Fruit fly (Drosophila melanogaster) whole organism, prepupa: ENCODE measurements around the gene Chchd2.
A peak's percentile ranks its signal among the peaks of the same experiment; 100 is the strongest.

Source experiments
- Blimp-1 ChIP-seq: fragments of 200-800 bp; sonication (Bioruptor generic); optimal IDR thresholded peaks from 3 replicates; lab custom pipeline; 2017; ENCODE audit warnings: missing biosample characterization, missing genetic modification characterization, mild to moderate bottlenecking, moderate library complexity, missing genetic modification reagents
- CG10631 ChIP-seq: fragments of 200-800 bp; sonication (Bioruptor generic); optimal IDR thresholded peaks from 2 replicates; lab custom pipeline; 2016; ENCODE audit warnings: missing biosample characterization, missing genetic modification characterization
- CG10669 ChIP-seq: fragments of 200-800 bp; sonication (Bioruptor generic); optimal IDR thresholded peaks from 3 replicates; lab custom pipeline; 2018; ENCODE audit warnings: missing biosample characterization, mild to moderate bottlenecking, missing genetic modification characterization, moderate library complexity
- CG11762 ChIP-seq: fragments of 200-800 bp; sonication (Bioruptor generic); optimal IDR thresholded peaks from 3 replicates; lab custom pipeline; 2016; ENCODE audit warnings: missing biosample characterization, missing genetic modification characterization; ENCODE audit not compliant: insufficient read depth
- CG11902 ChIP-seq: fragments of 200-800 bp; sonication (Bioruptor generic); optimal IDR thresholded peaks from 3 replicates; lab custom pipeline; 2016; ENCODE audit warnings: missing biosample characterization, missing genetic modification characterization
- CG15336 ChIP-seq: fragments of 200-800 bp; sonication (Bioruptor generic); IDR thresholded peaks from 2 replicates; pipeline ENCODE4 v1.3.6; 2022; ENCODE audit warnings: missing biosample characterization, missing genetic modification characterization
- CG1621 ChIP-seq: fragments of 200-800 bp; sonication (Bioruptor generic); optimal IDR thresholded peaks from 3 replicates; lab custom pipeline; 2018; ENCODE audit warnings: missing biosample characterization, mild to moderate bottlenecking, missing genetic modification characterization
- CG16779 ChIP-seq: fragments of 200-800 bp; sonication (Bioruptor generic); optimal IDR thresholded peaks from 3 replicates; lab custom pipeline; 2017; ENCODE audit warnings: missing biosample characterization, mild to moderate bottlenecking, missing genetic modification characterization
- CG3032 ChIP-seq: fragments of 200-800 bp; optimal IDR thresholded peaks from 2 replicates; lab custom pipeline; 2019; ENCODE audit warnings: missing biosample characterization, mild to moderate bottlenecking, missing genetic modification characterization, moderate library complexity
- CG31627 ChIP-seq: fragments of 200-800 bp; sonication (Bioruptor generic); optimal IDR thresholded peaks from 3 replicates; lab custom pipeline; 2016; ENCODE audit warnings: missing biosample characterization, missing genetic modification characterization
- CG34406 ChIP-seq: fragments of 200-800 bp; sonication (Bioruptor generic); optimal IDR thresholded peaks from 3 replicates; lab custom pipeline; 2016; ENCODE audit warnings: missing biosample characterization, missing genetic modification characterization
- CG4318 ChIP-seq: fragments of 200-800 bp; sonication (Bioruptor generic); optimal IDR thresholded peaks from 3 replicates; lab custom pipeline; 2017; ENCODE audit warnings: missing biosample characterization, mild to moderate bottlenecking, missing genetic modification characterization
- CG6276 ChIP-seq: fragments of 200-800 bp; sonication (Bioruptor generic); optimal IDR thresholded peaks from 2 replicates; lab custom pipeline; 2017; ENCODE audit warnings: missing biosample characterization, mild to moderate bottlenecking, missing genetic modification characterization
- CG6792 ChIP-seq: fragments of 200-800 bp; sonication (Bioruptor generic); optimal IDR thresholded peaks from 3 replicates; lab custom pipeline; 2016; ENCODE audit warnings: missing biosample characterization, missing genetic modification characterization
- CG6808 ChIP-seq: fragments of 200-800 bp; sonication (Bioruptor generic); optimal IDR thresholded peaks from 3 replicates; lab custom pipeline; 2017; ENCODE audit warnings: missing biosample characterization, missing genetic modification characterization, mild to moderate bottlenecking, moderate library complexity, missing genetic modification reagents
- CG7368 ChIP-seq: fragments of 200-800 bp; sonication (Bioruptor generic); optimal IDR thresholded peaks from 3 replicates; lab custom pipeline; 2016; ENCODE audit warnings: missing biosample characterization, missing genetic modification characterization
- CG8119 ChIP-seq: fragments of 200-800 bp; sonication (Bioruptor generic); IDR thresholded peaks from 3 replicates; pipeline ENCODE4 v1.3.6; 2022; ENCODE audit warnings: missing biosample characterization, missing genetic modification characterization
- CG8319 ChIP-seq: fragments of 200-800 bp; sonication (Bioruptor generic); optimal IDR thresholded peaks from 3 replicates; lab custom pipeline; 2016; ENCODE audit warnings: missing biosample characterization, missing genetic modification characterization
- CG8632 ChIP-seq: fragments of 200-800 bp; sonication (Bioruptor generic); optimal IDR thresholded peaks from 3 replicates; lab custom pipeline; 2016; ENCODE audit warnings: missing biosample characterization, missing genetic modification characterization
- CG9139 ChIP-seq: fragments of 200-800 bp; sonication (Bioruptor generic); optimal IDR thresholded peaks from 3 replicates; lab custom pipeline; 2017; ENCODE audit warnings: missing biosample characterization, mild to moderate bottlenecking, missing genetic modification characterization
- Eip75B ChIP-seq: fragments of 200-800 bp; sonication (Bioruptor generic); optimal IDR thresholded peaks from 3 replicates; lab custom pipeline; 2016; ENCODE audit warnings: missing biosample characterization, missing genetic modification characterization
- Eip78C ChIP-seq: fragments of 200-800 bp; sonication (Bioruptor generic); peaks from one replicate; lab custom pipeline; 2016; ENCODE audit warnings: missing biosample characterization, missing genetic modification characterization
- Eip93F ChIP-seq: fragments of 200-800 bp; sonication (Bioruptor generic); optimal IDR thresholded peaks from 2 replicates; lab custom pipeline; 2016; ENCODE audit warnings: missing biosample characterization, mild to moderate bottlenecking, missing genetic modification characterization
- Ets21C ChIP-seq: fragments of 200-800 bp; sonication (Bioruptor generic); optimal IDR thresholded peaks from 3 replicates; lab custom pipeline; 2016; ENCODE audit warnings: missing biosample characterization, missing genetic modification characterization
- Ets96B ChIP-seq: fragments of 200-800 bp; optimal IDR thresholded peaks from 2 replicates; lab custom pipeline; 2019; ENCODE audit warnings: missing biosample characterization, mild to moderate bottlenecking, missing genetic modification characterization, moderate library complexity
- Gug ChIP-seq: fragments of 200-800 bp; sonication (Bioruptor generic); IDR thresholded peaks from 2 replicates; pipeline ENCODE4 v1.3.6; 2022; ENCODE audit warnings: missing biosample characterization, missing genetic modification characterization
- Hr38 ChIP-seq: sonication (Bioruptor generic); optimal IDR thresholded peaks from 2 replicates; lab custom pipeline; 2016; ENCODE audit warnings: missing biosample characterization, missing genetic modification characterization
- Hr39 ChIP-seq: fragments of 200-800 bp; sonication (Bioruptor generic); optimal IDR thresholded peaks from 2 replicates; lab custom pipeline; 2016; ENCODE audit warnings: missing biosample characterization, missing genetic modification characterization
- Hr4 ChIP-seq: fragments of 200-800 bp; sonication (Bioruptor generic); optimal IDR thresholded peaks from 3 replicates; lab custom pipeline; 2016; ENCODE audit warnings: missing biosample characterization, missing genetic modification characterization
- Met ChIP-seq: fragments of 200-800 bp; sonication (Bioruptor generic); optimal IDR thresholded peaks from 3 replicates; lab custom pipeline; 2016; ENCODE audit warnings: missing biosample characterization, missing genetic modification characterization
- OdsH ChIP-seq: fragments of 200-800 bp; sonication (Bioruptor generic); optimal IDR thresholded peaks from 3 replicates; lab custom pipeline; 2016; ENCODE audit warnings: missing biosample characterization, missing genetic modification characterization
- Smox ChIP-seq: fragments of 200-800 bp; sonication (Bioruptor generic); optimal IDR thresholded peaks from 3 replicates; lab custom pipeline; 2016; ENCODE audit warnings: missing biosample characterization, missing genetic modification characterization
- Sox102F ChIP-seq: fragments of 200-800 bp; sonication (Bioruptor generic); optimal IDR thresholded peaks from 2 replicates; lab custom pipeline; 2016; ENCODE audit warnings: missing biosample characterization, mild to moderate bottlenecking, missing genetic modification characterization
- Sox14 ChIP-seq: fragments of 200-800 bp; sonication (Bioruptor generic); optimal IDR thresholded peaks from 3 replicates; lab custom pipeline; 2016; ENCODE audit warnings: missing biosample characterization, missing genetic modification characterization
- Sox15 ChIP-seq: fragments of 200-800 bp; sonication (Bioruptor generic); optimal IDR thresholded peaks from 3 replicates; lab custom pipeline; 2016; ENCODE audit warnings: missing biosample characterization, missing genetic modification characterization
- acj6 ChIP-seq: fragments of 200-800 bp; sonication (Bioruptor generic); optimal IDR thresholded peaks from 3 replicates; lab custom pipeline; 2016; ENCODE audit warnings: missing biosample characterization, missing genetic modification characterization
- cyc ChIP-seq: fragments of 200-800 bp; sonication (Bioruptor generic); optimal IDR thresholded peaks from 3 replicates; lab custom pipeline; 2016; ENCODE audit warnings: missing biosample characterization, missing genetic modification characterization
- dac ChIP-seq: fragments of 200-800 bp; sonication (Bioruptor generic); optimal IDR thresholded peaks from 2 replicates; lab custom pipeline; 2017; ENCODE audit warnings: missing biosample characterization, mild to moderate bottlenecking, missing genetic modification characterization
- eg ChIP-seq: fragments of 200-800 bp; sonication (Bioruptor generic); IDR thresholded peaks from 3 replicates; pipeline ENCODE4 v1.3.6; 2022; ENCODE audit warnings: missing biosample characterization, missing genetic modification characterization
- fd59A ChIP-seq: fragments of 200-800 bp; sonication (Bioruptor generic); optimal IDR thresholded peaks from 2 replicates; lab custom pipeline; 2017; ENCODE audit warnings: missing biosample characterization, mild to moderate bottlenecking, missing genetic modification characterization, missing genetic modification reagents
- fd85E ChIP-seq: fragments of 200-800 bp; sonication (Bioruptor generic); optimal IDR thresholded peaks from 3 replicates; lab custom pipeline; 2016; ENCODE audit warnings: missing biosample characterization, missing genetic modification characterization
- fkh ChIP-seq: fragments of 200-800 bp; sonication (Bioruptor generic); optimal IDR thresholded peaks from 3 replicates; lab custom pipeline; 2017; ENCODE audit warnings: missing biosample characterization, mild to moderate bottlenecking, missing genetic modification characterization, moderate library complexity
- lz ChIP-seq: fragments of 200-800 bp; sonication (Bioruptor generic); optimal IDR thresholded peaks from 3 replicates; lab custom pipeline; 2016; ENCODE audit warnings: missing biosample characterization, missing genetic modification characterization
- pdm3 ChIP-seq: fragments of 200-800 bp; sonication (Bioruptor generic); optimal IDR thresholded peaks from 3 replicates; lab custom pipeline; 2016; ENCODE audit warnings: missing biosample characterization, missing genetic modification characterization
- salr ChIP-seq, 2 experiments: fragments of 200-800 bp; sonication (Bioruptor generic); optimal IDR thresholded peaks; 3 replicates each; lab custom pipeline; 2016 to 2018; ENCODE audit warnings: missing biosample characterization in 2 of 2, missing genetic modification characterization in 2 of 2, mild to moderate bottlenecking in 1 of 2
- svp ChIP-seq: fragments of 200-800 bp; sonication (Bioruptor generic); peaks from one replicate; lab custom pipeline; 2016; ENCODE audit warnings: missing biosample characterization, missing genetic modification characterization
- topi ChIP-seq: fragments of 200-800 bp; sonication (Bioruptor generic); optimal IDR thresholded peaks from 3 replicates; lab custom pipeline; 2016; ENCODE audit warnings: missing biosample characterization, missing genetic modification characterization

Gene Chchd2

DNA sequence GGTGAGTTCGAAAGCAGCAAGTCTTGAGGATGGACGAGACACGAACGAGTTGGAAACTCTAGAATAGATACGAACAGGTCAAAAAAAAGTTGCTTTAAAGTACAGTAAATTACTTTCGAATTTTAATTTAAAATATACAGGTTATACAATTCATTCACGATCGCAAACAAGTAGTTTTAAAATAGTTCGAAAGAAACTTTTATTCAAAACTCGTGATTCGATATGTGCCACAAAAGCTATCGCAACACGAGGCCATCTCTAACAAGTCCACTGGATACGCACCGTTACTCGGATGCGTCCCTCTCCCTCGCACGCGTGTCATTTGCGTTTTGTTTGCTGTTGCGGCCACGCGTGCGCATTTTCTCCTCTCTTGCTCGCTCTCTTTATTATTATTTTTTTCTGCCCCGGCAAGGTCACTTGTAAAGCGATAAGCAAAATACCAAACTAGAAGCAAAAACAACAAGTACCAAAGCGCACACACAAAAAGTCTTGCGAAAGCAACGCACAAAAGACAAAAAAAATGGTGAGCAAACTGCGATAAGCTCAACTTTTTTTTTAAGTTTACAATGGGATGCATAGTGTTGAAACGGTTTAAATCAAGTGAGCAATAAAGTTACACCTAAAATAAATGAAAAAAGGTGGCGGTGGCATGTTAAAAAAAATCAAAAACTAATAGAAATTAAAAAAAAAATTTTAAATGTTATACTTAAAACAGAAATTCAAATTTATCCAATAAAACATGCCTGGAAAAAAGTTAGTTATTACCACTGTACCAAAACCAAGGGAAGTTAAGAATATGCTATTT, 23.6 kb upstream of the Chchd2 start (continued):
- no peak for TF ChIP-seq Eip93F
- peak; percentile 13 for TF ChIP-seq acj6 (GFP tag; lab: Kevin White, UChicago)
- peak; percentile 40 for TF ChIP-seq cyc (GFP tag; lab: Kevin White, UChicago)
- TF ChIP-seq Sox15 = no peak
- TF ChIP-seq lz (GFP tag; lab: Kevin White, UChicago) = no peak
- TF ChIP-seq CG6276 (GFP tag; lab: Kevin White, UChicago) = peak; percentile 47
- TF ChIP-seq CG10669 = peak; percentile 43
- TF ChIP-seq fd59A (GFP tag; lab: Kevin White, UChicago) = no peak
- no peak for TF ChIP-seq Gug (GFP tag; lab: Robert Waterston, UW)
- TF ChIP-seq CG6808 (GFP tag; lab: Kevin White, UChicago) = peak; percentile 11
- peak; percentile 31 for TF ChIP-seq OdsH (GFP tag; lab: Kevin White, UChicago)
- TF ChIP-seq Hr4 (GFP tag; lab: Kevin White, UChicago) = peak; percentile 21
- TF ChIP-seq Hr38 (GFP tag; lab: Kevin White, UChicago) = no peak
- no peak for TF ChIP-seq fd85E (GFP tag; lab: Kevin White, UChicago)
- TF ChIP-seq CG9139 (GFP tag; lab: Kevin White, UChicago) = peak; percentile 44
- TF ChIP-seq CG15336 (GFP tag; lab: Robert Waterston, UW) = peak; percentile 54
- no peak for TF ChIP-seq Sox102F (GFP tag; lab: Kevin White, UChicago)
- peak in 1 of 2 experiments; percentile 40 for TF ChIP-seq salr (GFP tag; optimal IDR thresholded peaks at IDR 0.05; lab: Kevin White, UChicago)

DNA sequence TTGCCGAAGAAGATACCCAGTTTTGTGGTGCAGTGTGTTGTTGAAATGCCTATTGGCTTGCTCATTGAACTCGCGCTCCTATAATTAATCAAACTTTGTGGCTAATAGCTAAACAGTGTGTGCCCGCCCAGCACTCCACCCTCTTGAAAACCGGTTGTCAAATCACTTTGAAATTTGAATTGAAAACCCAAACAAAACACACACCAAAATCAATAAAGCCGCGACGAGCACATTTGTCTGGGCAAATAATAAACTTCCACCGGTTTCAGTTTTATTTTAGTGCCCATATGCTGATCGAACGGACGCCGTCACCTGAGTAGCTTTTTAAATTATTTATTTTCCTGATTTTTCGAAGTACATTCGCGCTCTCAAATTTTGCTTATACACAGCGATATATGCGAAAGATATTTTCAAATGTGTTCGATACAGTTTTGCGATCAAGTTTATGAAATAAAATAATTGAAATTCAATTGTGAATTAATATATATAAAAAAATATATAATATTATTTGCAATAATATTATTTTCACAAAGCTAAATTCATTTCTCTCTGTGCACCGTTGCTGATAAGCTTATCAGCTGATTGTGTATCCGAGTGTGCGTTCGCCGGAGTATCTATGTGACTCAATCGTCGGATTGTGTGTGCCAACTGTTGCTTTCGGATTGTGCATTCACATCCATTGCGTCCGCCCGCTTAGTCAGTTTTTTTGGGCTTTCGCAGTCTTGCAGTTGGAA, 18.9 kb upstream of the Chchd2 start:
- TF ChIP-seq CG31627 (no peak), CG8319 (no peak), Hr39 (GFP tag; lab: Kevin White, UChicago) (no peak), Ets21C (no peak), Met (peak; percentile 50), Smox (GFP tag; lab: Kevin White, UChicago) (no peak), dac (GFP tag; lab: Kevin White, UChicago) (peak; percentile 25), CG6792 (GFP tag; lab: Kevin White, UChicago) (peak; percentile 46), Eip78C (peak; percentile 86), CG1621 (tag; lab: Kevin White, UChicago) (no peak), CG3032 (tag; lab: Kevin White, UChicago) (peak; percentile 38), CG10631 (GFP tag; lab: Kevin White, UChicago) (peak; percentile 47), CG10669 (peak; percentile 35), CG4318 (GFP tag; lab: Kevin White, UChicago) (peak; percentile 27), CG11902 (GFP tag; lab: Kevin White, UChicago) (no peak), CG8632 (GFP tag; lab: Kevin White, UChicago) (peak; percentile 61), Ets96B (tag; lab: Kevin White, UChicago) (peak; percentile 42), CG16779 (no peak), Eip75B (GFP tag; lab: Kevin White, UChicago) (no peak), svp (GFP tag; lab: Kevin White, UChicago) (peak; percentile 49), eg (GFP tag; lab: Robert Waterston, UW) (no peak; the same call in 2 of the 3 replicates), Sox102F (GFP tag; lab: Kevin White, UChicago) (peak; percentile 35), pdm3 (GFP tag; lab: Kevin White, UChicago) (peak; percentile 28), fkh (peak; percentile 91), CG7368 (GFP tag; lab: Kevin White, UChicago) (no peak), Hr38 (GFP tag; lab: Kevin White, UChicago) (no peak), fd85E (GFP tag; lab: Kevin White, UChicago) (no peak), CG8119 (peak; percentile 76), CG11762 (GFP tag; lab: Kevin White, UChicago) (peak; percentile 22), Blimp-1 (GFP tag; lab: Kevin White, UChicago) (no peak), cyc (GFP tag; lab: Kevin White, UChicago) (peak; percentile 1), fd59A (GFP tag; lab: Kevin White, UChicago) (no peak), CG34406 (peak; percentile 68), topi (GFP tag; lab: Kevin White, UChicago) (no peak), Sox14 (peak; percentile 2)
